Worm (Caenorhabditis elegans): Measurements from ENCODE around the gene pat-3.
A peak's percentile ranks its signal among the peaks of the same experiment; 100 is the strongest.

- no peak for TF ChIP-seq ztf-4 (tag; optimal IDR thresholded peaks at IDR 0.05)
- TF ChIP-seq nhr-25 (tag; optimal IDR thresholded peaks at IDR 0.05): peak; percentile 52
- TF ChIP-seq ZK546.5 (tag; optimal IDR thresholded peaks at IDR 0.05): no peak
- TF ChIP-seq ceh-9 (tag; optimal IDR thresholded peaks at IDR 0.05): no peak
Observed at ce11 chrIII:3869292-3869781, 44.6 kb downstream of the pat-3 start.
